Fruit fly (Drosophila melanogaster) whole organism, adult: ENCODE results near the gene Orct.

Experiments used
- CG12768 ChIP-seq: fragments of 200-800 bp; sonication (Bioruptor generic); optimal IDR thresholded peaks from 2 replicates; lab custom pipeline; 2017; ENCODE audit warnings: missing biosample characterization, missing genetic modification characterization, mild to moderate bottlenecking, moderate library complexity, missing genetic modification reagents
- tj ChIP-seq: fragments of 200-800 bp; sonication (Bioruptor generic); optimal IDR thresholded peaks from 3 replicates; lab custom pipeline; 2017; ENCODE audit warnings: missing biosample characterization, mild to moderate bottlenecking, missing genetic modification characterization, moderate library complexity

- TF ChIP-seq tj (GFP tag; lab: Kevin White, UChicago) (peak; percentile 58), CG12768 (GFP tag; lab: Kevin White, UChicago) (peak; percentile 39)
These were observed 43.7 kb downstream of the Orct start for dm6 chr3R:24319632-24320341.
